Fruit fly (Drosophila melanogaster) whole organism, embryonic: Measurements from ENCODE around the gene Ilp6.

Experiments
- Bgb ChIP-seq: fragments of 200-800 bp; sonication (Bioruptor generic); IDR thresholded peaks from 2 replicates; pipeline ENCODE4 v1.3.6; 2022; ENCODE audit warnings: missing biosample characterization, missing genetic modification characterization; ENCODE audit not compliant: partially characterized antibody
- CG10147 ChIP-seq: fragments of 200-800 bp; sonication (Bioruptor generic); optimal IDR thresholded peaks from 2 replicates; lab custom pipeline; 2019; ENCODE audit warnings: missing biosample characterization, mild to moderate bottlenecking, missing genetic modification characterization, moderate library complexity
- CG11247 ChIP-seq: fragments of 200-800 bp; sonication (Bioruptor generic); IDR thresholded peaks from 2 replicates; pipeline ENCODE4 v1.3.6; 2022; ENCODE audit warnings: missing biosample characterization, missing genetic modification characterization
- CG12942 ChIP-seq: fragments of 200-800 bp; sonication (Bioruptor generic); optimal IDR thresholded peaks from 3 replicates; lab custom pipeline; 2016; ENCODE audit warnings: missing biosample characterization, missing genetic modification characterization
- CG13287 ChIP-seq: fragments of 200-800 bp; sonication (Bioruptor generic); IDR thresholded peaks from 2 replicates; pipeline ENCODE4 v1.3.6; 2022; ENCODE audit warnings: missing biosample characterization, missing genetic modification characterization; ENCODE audit not compliant: partially characterized antibody
- CG15011 ChIP-seq: fragments of 200-800 bp; sonication (Bioruptor generic); optimal IDR thresholded peaks from 3 replicates; lab custom pipeline; 2018; ENCODE audit warnings: missing biosample characterization, mild to moderate bottlenecking, missing genetic modification characterization
- CG1529 ChIP-seq: fragments of 200-800 bp; sonication (Bioruptor generic); optimal IDR thresholded peaks from 3 replicates; lab custom pipeline; 2018; ENCODE audit warnings: missing biosample characterization, missing genetic modification characterization
- CG15479 ChIP-seq: fragments of 200-800 bp; sonication (Bioruptor generic); optimal IDR thresholded peaks from 3 replicates; lab custom pipeline; 2019; ENCODE audit warnings: missing biosample characterization, mild to moderate bottlenecking, missing genetic modification characterization, moderate library complexity
- CG15514 ChIP-seq: fragments of 200-800 bp; sonication (Bioruptor generic); optimal IDR thresholded peaks from 3 replicates; lab custom pipeline; 2017; ENCODE audit warnings: missing biosample characterization, missing genetic modification characterization, mild to moderate bottlenecking, moderate library complexity, missing genetic modification reagents
- CG15696 ChIP-seq: fragments of 200-800 bp; sonication (Bioruptor generic); optimal IDR thresholded peaks from 2 replicates; lab custom pipeline; 2019; ENCODE audit warnings: missing biosample characterization, mild to moderate bottlenecking, missing genetic modification characterization, moderate library complexity
- CG1647 ChIP-seq: fragments of 200-800 bp; sonication (Bioruptor generic); optimal IDR thresholded peaks from 3 replicates; lab custom pipeline; 2016; ENCODE audit warnings: missing biosample characterization, missing genetic modification characterization
- CG17328 ChIP-seq: fragments of 200-800 bp; sonication (Bioruptor generic); IDR thresholded peaks from 2 replicates; pipeline ENCODE4 v1.3.6; 2022; ENCODE audit warnings: missing biosample characterization, missing genetic modification characterization
- CG17385 ChIP-seq: fragments of 200-800 bp; sonication (Bioruptor generic); optimal IDR thresholded peaks from 3 replicates; lab custom pipeline; 2018; ENCODE audit warnings: missing biosample characterization, mild to moderate bottlenecking, missing genetic modification characterization
- CG17802 ChIP-seq: fragments of 200-800 bp; sonication (Bioruptor generic); optimal IDR thresholded peaks from 2 replicates; lab custom pipeline; 2018; ENCODE audit warnings: missing biosample characterization, mild to moderate bottlenecking, missing genetic modification characterization, moderate library complexity
- CG2116 ChIP-seq: fragments of 200-800 bp; sonication (Bioruptor generic); optimal IDR thresholded peaks from 3 replicates; lab custom pipeline; 2018; ENCODE audit warnings: missing biosample characterization, mild to moderate bottlenecking, missing genetic modification characterization
- CG30403 ChIP-seq: fragments of 200-800 bp; sonication (Bioruptor generic); optimal IDR thresholded peaks from 3 replicates; lab custom pipeline; 2016; ENCODE audit warnings: missing biosample characterization, missing genetic modification characterization
- CG32772 ChIP-seq: fragments of 200-800 bp; sonication (Bioruptor generic); IDR thresholded peaks from 2 replicates; pipeline ENCODE4 v1.3.6; 2022; ENCODE audit warnings: missing biosample characterization, missing genetic modification characterization
- CG42726 ChIP-seq: fragments of 200-800 bp; sonication (Bioruptor generic); IDR thresholded peaks from 2 replicates; pipeline ENCODE4 v1.3.6; 2022; ENCODE audit warnings: missing biosample characterization, missing genetic modification characterization; ENCODE audit not compliant: partially characterized antibody
- CG6689 ChIP-seq: fragments of 200-800 bp; sonication (Bioruptor generic); IDR thresholded peaks from 2 replicates; pipeline ENCODE4 v1.3.6; 2022; ENCODE audit warnings: missing biosample characterization, missing genetic modification characterization
- CG7271 ChIP-seq: fragments of 200-800 bp; sonication (Bioruptor generic); optimal IDR thresholded peaks from 2 replicates; lab custom pipeline; 2018; ENCODE audit warnings: missing biosample characterization, mild to moderate bottlenecking, missing genetic modification characterization, moderate library complexity
- CG9609 ChIP-seq: fragments of 200-800 bp; sonication (Bioruptor generic); optimal IDR thresholded peaks from 3 replicates; lab custom pipeline; 2016; ENCODE audit warnings: missing biosample characterization, missing genetic modification characterization
- CG9727 ChIP-seq: fragments of 200-800 bp; sonication (Bioruptor generic); optimal IDR thresholded peaks from 3 replicates; lab custom pipeline; 2017; ENCODE audit warnings: missing biosample characterization, mild to moderate bottlenecking, missing genetic modification characterization
- HLHmδ ChIP-seq: fragments of 200-800 bp; sonication (Bioruptor generic); optimal IDR thresholded peaks from 2 replicates; lab custom pipeline; 2018; ENCODE audit warnings: missing biosample characterization, mild to moderate bottlenecking, missing genetic modification characterization, moderate library complexity
- NC2β ChIP-seq: fragments of 200-800 bp; sonication (Bioruptor generic); optimal IDR thresholded peaks from 2 replicates; lab custom pipeline; 2016; ENCODE audit warnings: missing biosample characterization, missing genetic modification characterization
- NK7.1 ChIP-seq: fragments of 200-800 bp; sonication (Bioruptor generic); optimal IDR thresholded peaks from 3 replicates; lab custom pipeline; 2016; ENCODE audit warnings: missing biosample characterization, missing genetic modification characterization
- Spps ChIP-seq: fragments of 200-800 bp; sonication (Bioruptor generic); optimal IDR thresholded peaks from 2 replicates; lab custom pipeline; 2018; ENCODE audit warnings: missing biosample characterization, mild to moderate bottlenecking, missing genetic modification characterization
- Stat92E ChIP-seq, 3 experiments: fragments of >200 bp in 2 of 3; fragments of 200-800 bp in 1 of 3; sonication (Bioruptor generic) in 1 of 3; optimal IDR thresholded peaks; 2 replicates each; lab custom pipeline; 2017 to 2019; ENCODE audit warnings: missing biosample characterization in 3 of 3, missing genetic modification characterization in 3 of 3, mild to moderate bottlenecking in 1 of 3, moderate library complexity in 1 of 3
- Xbp1 ChIP-seq: fragments of 200-800 bp; sonication (Bioruptor generic); optimal IDR thresholded peaks from 3 replicates; lab custom pipeline; 2016; ENCODE audit warnings: missing biosample characterization, mild to moderate bottlenecking, missing genetic modification characterization
- YL-1 ChIP-seq: fragments of 200-800 bp; sonication (Bioruptor generic); optimal IDR thresholded peaks from 3 replicates; lab custom pipeline; 2017; ENCODE audit warnings: missing biosample characterization, mild to moderate bottlenecking, missing genetic modification characterization
- ash1 ChIP-seq: fragments of 200-800 bp; sonication (Bioruptor generic); optimal IDR thresholded peaks from 2 replicates; lab custom pipeline; 2018; ENCODE audit warnings: missing biosample characterization, mild to moderate bottlenecking, missing genetic modification characterization
- ato ChIP-seq: fragments of 200-800 bp; sonication (Bioruptor generic); IDR thresholded peaks from 2 replicates; pipeline ENCODE4 v1.3.6; 2022; ENCODE audit warnings: missing biosample characterization, missing genetic modification characterization; ENCODE audit not compliant: partially characterized antibody
- crol ChIP-seq: fragments of 200-800 bp; sonication (Bioruptor generic); IDR thresholded peaks from 2 replicates; pipeline ENCODE4 v1.3.6; 2022; ENCODE audit warnings: missing biosample characterization, missing genetic modification characterization
- da ChIP-seq: fragments of 200-800 bp; sonication (Bioruptor generic); optimal IDR thresholded peaks from 2 replicates; lab custom pipeline; 2016; ENCODE audit warnings: missing biosample characterization, missing genetic modification characterization
- disco-r ChIP-seq: fragments of 200-800 bp; sonication (Bioruptor generic); optimal IDR thresholded peaks from 2 replicates; lab custom pipeline; 2016; ENCODE audit warnings: missing biosample characterization, missing genetic modification characterization
- dmrt99B ChIP-seq: fragments of 200-800 bp; sonication (Bioruptor generic); optimal IDR thresholded peaks from 2 replicates; lab custom pipeline; 2018; ENCODE audit warnings: missing biosample characterization, mild to moderate bottlenecking, missing genetic modification characterization, moderate library complexity
- gem ChIP-seq: fragments of 200-800 bp; sonication (Bioruptor generic); optimal IDR thresholded peaks from 2 replicates; lab custom pipeline; 2019; ENCODE audit warnings: missing biosample characterization, mild to moderate bottlenecking, missing genetic modification characterization, moderate library complexity
- grau ChIP-seq: fragments of 200-800 bp; optimal IDR thresholded peaks from 3 replicates; lab custom pipeline; 2019; ENCODE audit warnings: missing biosample characterization, mild to moderate bottlenecking, missing genetic modification characterization, moderate library complexity
- h ChIP-seq: fragments of >200 bp; optimal IDR thresholded peaks from 2 replicates; lab custom pipeline; 2017
- her ChIP-seq: fragments of 200-800 bp; sonication (Bioruptor generic); optimal IDR thresholded peaks from 2 replicates; lab custom pipeline; 2016; ENCODE audit warnings: missing biosample characterization, missing genetic modification characterization
- luna ChIP-seq: fragments of 200-800 bp; sonication (Bioruptor generic); optimal IDR thresholded peaks from 2 replicates; lab custom pipeline; 2016; ENCODE audit warnings: missing biosample characterization, missing genetic modification characterization
- nerfin-1 ChIP-seq: fragments of 200-800 bp; sonication (Bioruptor generic); optimal IDR thresholded peaks from 3 replicates; lab custom pipeline; 2019; ENCODE audit warnings: missing biosample characterization, mild to moderate bottlenecking, missing genetic modification characterization, moderate library complexity
- pb ChIP-seq: fragments of 200-800 bp; sonication (Bioruptor generic); optimal IDR thresholded peaks from 3 replicates; lab custom pipeline; 2016; ENCODE audit warnings: missing biosample characterization, missing genetic modification characterization
- peb ChIP-seq: fragments of 200-800 bp; sonication (Bioruptor generic); IDR thresholded peaks from 2 replicates; pipeline ENCODE4 v1.3.6; 2022; ENCODE audit warnings: missing biosample characterization, missing genetic modification characterization
- ro ChIP-seq: fragments of 200-800 bp; sonication (Bioruptor generic); IDR thresholded peaks from 2 replicates; pipeline ENCODE4 v1.3.6; 2022; ENCODE audit warnings: missing biosample characterization, missing genetic modification characterization
- sc ChIP-seq, 3 experiments: fragments of >200 bp in 2 of 3; fragments of 200-800 bp in 1 of 3; sonication (Bioruptor generic) in 1 of 3; optimal IDR thresholded peaks; 2 replicates in 2 of 3; 3 replicates in 1 of 3; lab custom pipeline; 2017; ENCODE audit warnings: mild to moderate bottlenecking in 1 of 3, missing biosample characterization in 1 of 3, missing genetic modification characterization in 1 of 3, missing genetic modification reagents in 1 of 3
- seq ChIP-seq: fragments of 200-800 bp; sonication (Bioruptor generic); IDR thresholded peaks from 2 replicates; pipeline ENCODE4 v1.3.6; 2022; ENCODE audit warnings: missing biosample characterization, missing genetic modification characterization
- sisA ChIP-seq: fragments of 200-800 bp; sonication (Bioruptor generic); IDR thresholded peaks from 2 replicates; pipeline ENCODE4 v1.3.6; 2022; ENCODE audit warnings: missing biosample characterization, missing genetic modification characterization
- trh ChIP-seq: fragments of 200-800 bp; sonication (Bioruptor generic); optimal IDR thresholded peaks from 2 replicates; lab custom pipeline; 2016; ENCODE audit warnings: missing biosample characterization, missing genetic modification characterization
- zf30C ChIP-seq: fragments of 200-800 bp; sonication (Bioruptor generic); optimal IDR thresholded peaks from 3 replicates; lab custom pipeline; 2018; ENCODE audit warnings: missing biosample characterization, mild to moderate bottlenecking, missing genetic modification characterization

The Ilp6 gene

dm6 chrX:2298708-2299370, 35.6 kb downstream of the Ilp6 start (continued):
- TF ChIP-seq CG6689 (GFP tag; lab: Robert Waterston, UW): peak; percentile 90
- TF ChIP-seq CG17328: peak; percentile 94
- peak; percentile 80 for TF ChIP-seq CG1529 (GFP tag; lab: Kevin White, UChicago)
- TF ChIP-seq CG15011 (GFP tag; lab: Kevin White, UChicago): peak; percentile 2
- peak in 1 of 3 experiments; percentile 91 for TF ChIP-seq Stat92E (GFP tag; optimal IDR thresholded peaks at IDR 0.05; lab: Kevin White, UChicago)
- TF ChIP-seq CG15514 (GFP tag; lab: Kevin White, UChicago): peak; percentile 1
- peak; percentile 87 for TF ChIP-seq dmrt99B
- peak; percentile 5 for TF ChIP-seq YL-1 (GFP tag; lab: Kevin White, UChicago)
- peak; percentile 80 for TF ChIP-seq Xbp1
- TF ChIP-seq CG9609 (GFP tag; lab: Kevin White, UChicago): peak; percentile 58
- TF ChIP-seq CG15696 (tag; lab: Kevin White, UChicago): peak; percentile 75
- peak; percentile 85 for TF ChIP-seq Spps
- peak; percentile 70 for TF ChIP-seq pb (GFP tag; lab: Kevin White, UChicago)
- peak; percentile 81 for TF ChIP-seq her
- peak; percentile 83 for TF ChIP-seq CG9727
- TF ChIP-seq CG7271 (tag; lab: Kevin White, UChicago): peak; percentile 68
- peak; percentile 44; the same call in 1 of the 2 replicates for TF ChIP-seq CG11247
- TF ChIP-seq sc (optimal IDR thresholded peaks at IDR 0.05; lab: Kevin White, UChicago): no peak
- peak; percentile 75 for TF ChIP-seq sc (GFP tag; optimal IDR thresholded peaks at IDR 0.05; lab: Kevin White, UChicago)
- TF ChIP-seq ro (GFP tag; lab: Robert Waterston, UW): no peak
- TF ChIP-seq gem: peak; percentile 89
- peak; percentile 76 for TF ChIP-seq seq (GFP tag; lab: Robert Waterston, UW)
- TF ChIP-seq nerfin-1: peak; percentile 74
- peak; percentile 55; the same call in 1 of the 2 replicates for TF ChIP-seq peb (GFP tag; lab: Robert Waterston, UW)
- TF ChIP-seq CG13287 (GFP tag; lab: Robert Waterston, UW): no peak
- TF ChIP-seq Bgb (GFP tag; lab: Robert Waterston, UW): no peak
- peak; percentile 37 for TF ChIP-seq CG1647 (GFP tag; lab: Kevin White, UChicago)
- peak; percentile 79 for TF ChIP-seq CG17385 (GFP tag; lab: Kevin White, UChicago)
- TF ChIP-seq CG15479 (GFP tag; lab: Kevin White, UChicago): peak; percentile 65
- TF ChIP-seq CG30403: peak; percentile 78
- peak; percentile 67 for TF ChIP-seq sisA (GFP tag; lab: Robert Waterston, UW)
- no peak for TF ChIP-seq ato (GFP tag; lab: Robert Waterston, UW)
- no peak for TF ChIP-seq h (lab: Kevin White, UChicago)
- no peak for TF ChIP-seq zf30C (GFP tag; lab: Kevin White, UChicago)
- TF ChIP-seq trh: no peak
- peak; percentile 71 for TF ChIP-seq CG12942 (GFP tag; lab: Kevin White, UChicago)
- TF ChIP-seq CG10147 (GFP tag; lab: Kevin White, UChicago): peak; percentile 14
- peak; percentile 7 for TF ChIP-seq da (GFP tag; lab: Kevin White, UChicago)
- TF ChIP-seq CG2116: peak; percentile 28
- TF ChIP-seq luna (GFP tag; lab: Kevin White, UChicago): no peak
- peak; percentile 76 for TF ChIP-seq grau (tag; lab: Kevin White, UChicago)
- peak; percentile 10 for TF ChIP-seq NK7.1 (GFP tag; lab: Kevin White, UChicago)
- TF ChIP-seq HLHmδ (GFP tag; lab: Kevin White, UChicago): no peak
- peak; percentile 84 for TF ChIP-seq NC2β (GFP tag; lab: Kevin White, UChicago)
- TF ChIP-seq CG42726: no peak
- TF ChIP-seq CG32772: peak; percentile 74
- peak; percentile 53 for TF ChIP-seq disco-r
- peak; percentile 68 for TF ChIP-seq CG17802
- TF ChIP-seq crol (GFP tag; lab: Robert Waterston, UW): peak; percentile 61
- TF ChIP-seq ash1 (GFP tag; lab: Kevin White, UChicago): no peak
